Worm (Caenorhabditis elegans) whole organism, mixed stage, embryonic: ENCODE results near the gene C47E8.9.

Experiments used
- elt-1 ChIP-seq: sonication (generic microtip); optimal IDR thresholded peaks from 2 replicates; lab custom pipeline; 2017; ENCODE audit warnings: missing genetic modification characterization, mild to moderate bottlenecking, missing compliant biosample characterization, antibody characterized with exemption, moderate library complexity, borderline replicate concordance; ENCODE audit not compliant: insufficient read depth
- lin-32 ChIP-seq: fragments of 200-800 bp; sonication (Bioruptor generic); optimal IDR thresholded peaks from 2 replicates; lab custom pipeline; 2018; ENCODE audit warnings: mild to moderate bottlenecking, missing genetic modification characterization, missing compliant biosample characterization
- snpc-4 ChIP-seq: fragments of 150-350 bp; optimal IDR thresholded peaks from 2 replicates; lab custom pipeline; 2014; ENCODE audit warnings: missing biosample characterization, missing genetic modification characterization
- unc-62 ChIP-seq: fragments of 150-350 bp; optimal IDR thresholded peaks from 2 replicates; lab custom pipeline; 2014; ENCODE audit warnings: missing biosample characterization, missing genetic modification reagents, missing genetic modification characterization

DNA sequence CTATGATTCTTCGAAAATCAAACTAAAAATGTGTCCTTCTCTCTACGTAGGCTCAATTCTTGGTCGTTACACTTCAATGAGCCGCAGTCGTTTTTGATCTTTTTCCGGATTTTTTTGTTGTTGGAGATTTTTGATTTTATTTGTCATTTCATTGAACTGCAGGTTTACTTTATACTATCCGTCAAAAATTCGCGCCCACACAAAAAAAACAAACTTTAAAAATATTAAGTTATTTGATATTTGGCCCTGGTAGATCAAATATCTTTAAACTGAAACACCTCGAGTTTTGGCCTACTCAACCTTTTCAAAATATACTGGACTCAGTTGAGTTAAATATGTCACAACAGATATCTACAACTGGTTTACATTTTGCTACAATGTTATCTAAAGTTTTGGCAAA, 47.4 kb upstream of the C47E8.9 start:
- no peak for TF ChIP-seq lin-32 (GFP tag; lab: Kevin White, UChicago)
- no peak for TF ChIP-seq snpc-4 (tag; lab: Kevin White, UChicago)
- no peak for TF ChIP-seq elt-1
- TF ChIP-seq unc-62 (GFP tag; lab: Kevin White, UChicago), result no peak
